Worm (Caenorhabditis elegans) whole organism, young adult: ENCODE measurements around the gene nhr-186.

Experiments used
- B0336.3 ChIP-seq: fragments of 200-800 bp; sonication (Bioruptor generic); IDR thresholded peaks from 2 replicates; pipeline ENCODE4 v1.3.6; 2022; ENCODE audit warnings: missing genetic modification characterization, missing compliant biosample characterization
- F22D6.2 ChIP-seq: sonication (generic microtip); optimal IDR thresholded peaks from 2 replicates; lab custom pipeline; 2016; ENCODE audit warnings: mild to moderate bottlenecking, missing genetic modification characterization, missing compliant biosample characterization
- F23B12.7 ChIP-seq: sonication (generic microtip); optimal IDR thresholded peaks from 2 replicates; lab custom pipeline; 2017; ENCODE audit warnings: missing genetic modification characterization, mild to moderate bottlenecking, missing compliant biosample characterization, antibody characterized with exemption, moderate library complexity; ENCODE audit not compliant: insufficient read depth
- F39B2.1 ChIP-seq: fragments of 200-800 bp; sonication (Bioruptor generic); IDR thresholded peaks from 2 replicates; pipeline ENCODE4 v1.3.6; 2022; ENCODE audit warnings: missing genetic modification reagents, missing genetic modification characterization, missing compliant biosample characterization
- Y53G8AR.9 ChIP-seq: fragments of 200-800 bp; sonication (Bioruptor generic); conservative IDR thresholded peaks from 2 replicates; pipeline ENCODE4 v1.3.6; 2022; ENCODE audit warnings: missing genetic modification reagents, missing genetic modification characterization, missing compliant biosample characterization
- ZK185.1 ChIP-seq: sonication (generic microtip); optimal IDR thresholded peaks from 2 replicates; lab custom pipeline; 2016; ENCODE audit warnings: mild to moderate bottlenecking, missing genetic modification characterization, missing compliant biosample characterization; ENCODE audit not compliant: poor library complexity, severe bottlenecking
- ama-1 ChIP-seq, 3 experiments: fragments of 150-350 bp in 1 of 3; sonication (generic microtip) in 2 of 3; optimal IDR thresholded peaks; 2 replicates each; lab custom pipeline; 2014 to 2018; ENCODE audit warnings: missing biosample characterization in 2 of 3, missing genetic modification characterization in 2 of 3, missing genetic modification reagents in 2 of 3
- aptf-2 ChIP-seq: fragments of 200-800 bp; sonication (Bioruptor generic); conservative IDR thresholded peaks from 2 replicates; pipeline ENCODE4 v1.3.6; 2022; ENCODE audit warnings: missing genetic modification reagents, missing genetic modification characterization, missing compliant biosample characterization
- attf-3 ChIP-seq: fragments of 200-800 bp; sonication (Bioruptor generic); conservative IDR thresholded peaks from 2 replicates; pipeline ENCODE4 v1.3.6; 2022; ENCODE audit warnings: missing genetic modification reagents, missing genetic modification characterization, missing compliant biosample characterization
- attf-6 ChIP-seq: fragments of 200-800 bp; sonication (Bioruptor generic); IDR thresholded peaks from 2 replicates; pipeline ENCODE4 v1.3.6; 2022; ENCODE audit warnings: missing genetic modification reagents, missing genetic modification characterization, missing compliant biosample characterization
- bed-2 ChIP-seq: fragments of 200-800 bp; sonication (Bioruptor generic); IDR thresholded peaks from 2 replicates; pipeline ENCODE4 v1.3.6; 2022; ENCODE audit warnings: missing genetic modification reagents, missing genetic modification characterization, missing compliant biosample characterization
- cebp-2 ChIP-seq: fragments of 200-800 bp; sonication (Bioruptor generic); IDR thresholded peaks from 2 replicates; pipeline ENCODE4 v1.3.6; 2022; ENCODE audit warnings: missing genetic modification characterization, missing compliant biosample characterization
- ceh-100 ChIP-seq: fragments of 200-800 bp; sonication (Bioruptor generic); IDR thresholded peaks from 2 replicates; pipeline ENCODE4 v1.3.6; 2022; ENCODE audit warnings: missing genetic modification reagents, missing genetic modification characterization, missing compliant biosample characterization
- dox-1 ChIP-seq: fragments of 200-800 bp; sonication (Bioruptor generic); IDR thresholded peaks from 2 replicates; pipeline ENCODE4 v1.3.6; 2022; ENCODE audit warnings: missing genetic modification reagents, missing genetic modification characterization, missing compliant biosample characterization
- him-1 ChIP-seq: sonication (generic microtip); optimal IDR thresholded peaks from 2 replicates; lab custom pipeline; 2016; ENCODE audit warnings: missing genotype, missing genetic modification reagents, missing genetic modification characterization, missing compliant biosample characterization
- hlh-26 ChIP-seq: fragments of 200-800 bp; sonication (Bioruptor generic); conservative IDR thresholded peaks from 2 replicates; pipeline ENCODE4 v1.3.6; 2022; ENCODE audit warnings: missing genetic modification reagents, missing genetic modification characterization, missing compliant biosample characterization
- hrde-1 ChIP-seq: sonication (generic microtip); optimal IDR thresholded peaks from 2 replicates; lab custom pipeline; 2016; ENCODE audit warnings: missing genetic modification characterization, mild to moderate bottlenecking, missing compliant biosample characterization, moderate library complexity, missing genotype, missing genetic modification reagents, borderline replicate concordance
- lag-1 ChIP-seq: fragments of 200-800 bp; sonication (Bioruptor generic); IDR thresholded peaks from 2 replicates; pipeline ENCODE4 v1.3.6; 2022; ENCODE audit warnings: missing genetic modification reagents, missing genetic modification characterization, missing compliant biosample characterization
- lin-26 ChIP-seq: fragments of 200-800 bp; sonication (Bioruptor generic); IDR thresholded peaks from 2 replicates; pipeline ENCODE4 v1.3.6; 2022; ENCODE audit warnings: missing genetic modification reagents, missing genetic modification characterization, missing compliant biosample characterization
- madf-10 ChIP-seq: sonication (generic microtip); optimal IDR thresholded peaks from 2 replicates; lab custom pipeline; 2016; ENCODE audit warnings: mild to moderate bottlenecking, missing genetic modification characterization, missing compliant biosample characterization
- nfya-2 ChIP-seq: fragments of 200-800 bp; sonication (Bioruptor generic); IDR thresholded peaks from 2 replicates; pipeline ENCODE4 v1.3.6; 2022; ENCODE audit warnings: missing genetic modification reagents, missing genetic modification characterization, missing compliant biosample characterization
- nhr-80 ChIP-seq: sonication (generic microtip); optimal IDR thresholded peaks from 2 replicates; lab custom pipeline; 2016; ENCODE audit warnings: missing genetic modification characterization, missing compliant biosample characterization
- nhr-90 ChIP-seq: sonication (generic microtip); optimal IDR thresholded peaks from 2 replicates; lab custom pipeline; 2016; ENCODE audit warnings: missing genotype, mild to moderate bottlenecking, missing genetic modification characterization, missing compliant biosample characterization
- rcor-1 ChIP-seq: fragments of 200-800 bp; sonication (Bioruptor generic); IDR thresholded peaks from 2 replicates; pipeline ENCODE4 v1.3.6; 2022; ENCODE audit warnings: missing genetic modification reagents, missing genetic modification characterization, missing compliant biosample characterization
- snpc-3.4 ChIP-seq: sonication (generic microtip); optimal IDR thresholded peaks from 2 replicates; lab custom pipeline; 2017; ENCODE audit warnings: missing genetic modification characterization, mild to moderate bottlenecking, missing compliant biosample characterization, antibody characterized with exemption, moderate library complexity, missing genotype, missing genetic modification reagents
- snpc-4 ChIP-seq, 5 experiments: fragments of 150-350 bp in 1 of 5; sonication (generic microtip) in 4 of 5; optimal IDR thresholded peaks; 2 replicates each; lab custom pipeline; 2014 to 2018; ENCODE audit warnings: missing genetic modification characterization in 5 of 5, missing biosample characterization in 3 of 5, antibody characterized with exemption in 2 of 5, mild to moderate bottlenecking in 2 of 5, missing compliant biosample characterization in 2 of 5, missing genotype in 2 of 5, moderate library complexity in 2 of 5, missing genetic modification reagents in 1 of 5
- xnd-1 ChIP-seq: sonication (generic microtip); optimal IDR thresholded peaks from 2 replicates; lab custom pipeline; 2016; ENCODE audit warnings: missing genotype, missing genetic modification reagents, missing genetic modification characterization, missing compliant biosample characterization
- ztf-18 ChIP-seq: sonication (generic microtip); optimal IDR thresholded peaks from 2 replicates; lab custom pipeline; 2016; ENCODE audit warnings: missing genotype, mild to moderate bottlenecking, missing genetic modification characterization, missing compliant biosample characterization
- ztf-25 ChIP-seq: fragments of 200-800 bp; sonication (Bioruptor generic); IDR thresholded peaks from 2 replicates; pipeline ENCODE4 v1.3.6; 2022; ENCODE audit warnings: missing genetic modification reagents, missing genetic modification characterization, missing compliant biosample characterization
- ztf-3 ChIP-seq: fragments of 200-800 bp; sonication (Bioruptor generic); optimal IDR thresholded peaks from 2 replicates; lab custom pipeline; 2018; ENCODE audit warnings: mild to moderate bottlenecking, missing genetic modification characterization, missing compliant biosample characterization

Gene nhr-186

ce11 chrV:3851760-3852159 is 3.0 kb downstream of the nhr-186 start:
- TF ChIP-seq nhr-80 (tag; lab: Kevin White, UChicago) (peak; percentile 64), nhr-90 (tag; lab: Kevin White, UChicago) (no peak), lin-26 (GFP tag; lab: Robert Waterston, UW) (no peak)
- TF ChIP-seq, all 124 proteins: peak for 1

ce11 chrV:3847268-3847667 is 7.5 kb downstream of the nhr-186 start, which contains the start of gene nhr-185:
nhr-185 (minus strand) TSS chrV:3847368.
- TF ChIP-seq nhr-90 (tag; lab: Kevin White, UChicago) (no peak), F22D6.2 (tag; lab: Kevin White, UChicago) (no peak), ztf-3 (GFP tag; lab: Kevin White, UChicago) (no peak), F39B2.1 (no peak), bed-2 (GFP tag; lab: Robert Waterston, UW) (no peak), nfya-2 (GFP tag; lab: Robert Waterston, UW) (no peak), xnd-1 (tag; lab: Kevin White, UChicago) (no peak), him-1 (no peak)
- TF ChIP-seq, all 124 proteins: peak for 0

ce11 chrV:3843926-3844325 is 10.8 kb downstream of the nhr-186 start, which contains the start of gene ugt-32:
ugt-32 (minus strand) TSS chrV:3844007.
- no peak for TF ChIP-seq hlh-26 (GFP tag; lab: Robert Waterston, UW)
- TF ChIP-seq ztf-18 (tag; lab: Kevin White, UChicago), result no peak
- TF ChIP-seq nhr-80 (tag; lab: Kevin White, UChicago), result peak; percentile 22
- no peak for TF ChIP-seq ztf-25
- no peak for TF ChIP-seq ama-1 (optimal IDR thresholded peaks at IDR 0.05; lab: Kevin White, UChicago)
- TF ChIP-seq ama-1 (GFP tag; optimal IDR thresholded peaks at IDR 0.05; lab: Kevin White, UChicago), result no peak
- TF ChIP-seq, all 124 proteins: peak for 1

- TF ChIP-seq nhr-80 (tag; lab: Kevin White, UChicago), result peak; percentile 40
- 0 out of 2 replicates have a peak, but pooled peaks have one; percentile 1 for TF ChIP-seq dox-1 (GFP tag; lab: Robert Waterston, UW)
- no peak for TF ChIP-seq snpc-4 (GFP tag; optimal IDR thresholded peaks at IDR 0.05; lab: Kevin White, UChicago)
- no peak for TF ChIP-seq snpc-4 (tag; optimal IDR thresholded peaks at IDR 0.05; lab: Kevin White, UChicago)
- TF ChIP-seq madf-10 (tag; lab: Kevin White, UChicago), result no peak
- TF ChIP-seq attf-3, result no peak
- no peak for TF ChIP-seq ceh-100 (GFP tag; lab: Robert Waterston, UW)
- TF ChIP-seq aptf-2 (GFP tag; lab: Robert Waterston, UW), result no peak
- no peak for TF ChIP-seq attf-6
- TF ChIP-seq lag-1 (GFP tag; lab: Robert Waterston, UW), result no peak
- no peak for TF ChIP-seq cebp-2 (GFP tag; lab: Robert Waterston, UW)
- TF ChIP-seq rcor-1 (GFP tag; lab: Robert Waterston, UW), result no peak
Observed at ce11 chrV:3841462-3841861, 13.3 kb downstream of the nhr-186 start.

ce11 chrV:3832661-3833060 is 22.1 kb downstream of the nhr-186 start:
- TF ChIP-seq hrde-1 (no peak), B0336.3 (no peak), snpc-4 (GFP tag; optimal IDR thresholded peaks at IDR 0.05; lab: Kevin White, UChicago) (no peak), snpc-4 (tag; optimal IDR thresholded peaks at IDR 0.05; lab: Kevin White, UChicago) (no peak), aptf-2 (GFP tag; lab: Robert Waterston, UW) (no peak), ZK185.1 (tag; lab: Kevin White, UChicago) (no peak), Y53G8AR.9 (no peak), snpc-3.4 (tag; lab: Kevin White, UChicago) (no peak), F23B12.7 (tag; lab: Kevin White, UChicago) (no peak)
